Worm (Caenorhabditis elegans): ENCODE measurements around the gene W02C12.2.

The W02C12.2 gene

ce11 chrIV:3979525-3979924 lies 28.2 kb downstream of the W02C12.2 start, which contains the start of gene srh-222:
Gene srh-222, plus strand, starts transcription at chrIV:3979825.
- TF ChIP-seq elt-1 (tag; optimal IDR thresholded peaks at IDR 0.05; ENCODE audit: borderline replicate concordance, insufficient read depth), result no peak
- TF ChIP-seq lin-32 (GFP tag; optimal IDR thresholded peaks at IDR 0.05), result no peak
- no peak for TF ChIP-seq bed-3 (GFP tag; optimal IDR thresholded peaks at IDR 0.05)
- no peak for TF ChIP-seq mab-5 (tag; optimal IDR thresholded peaks at IDR 0.05)
- no peak for TF ChIP-seq nhr-2 (tag; optimal IDR thresholded peaks at IDR 0.05)
- TF ChIP-seq zip-8 (tag; optimal IDR thresholded peaks at IDR 0.05), result no peak
- TF ChIP-seq hlh-1 (tag; optimal IDR thresholded peaks at IDR 0.05), result no peak

- TF ChIP-seq cnd-1 (tag; optimal IDR thresholded peaks at IDR 0.05) (no peak), blmp-1 (tag; optimal IDR thresholded peaks at IDR 0.05) (no peak), drap-1 (GFP tag; optimal IDR thresholded peaks at IDR 0.05) (no peak), nhr-12 (tag; optimal IDR thresholded peaks at IDR 0.05) (no peak), unc-39 (tag; optimal IDR thresholded peaks at IDR 0.05) (no peak), nhr-237 (tag; optimal IDR thresholded peaks at IDR 0.05) (no peak), flh-1 (GFP tag; optimal IDR thresholded peaks at IDR 0.05) (no peak), lin-32 (GFP tag; optimal IDR thresholded peaks at IDR 0.05) (no peak), pha-4 (tag; optimal IDR thresholded peaks at IDR 0.05) (no peak), ceh-83 (GFP tag; optimal IDR thresholded peaks at IDR 0.05) (no peak), elt-1 (tag; optimal IDR thresholded peaks at IDR 0.05; ENCODE audit: borderline replicate concordance, insufficient read depth) (no peak)
Measured at ce11 chrIV:3977965-3978523, 29.7 kb downstream of the W02C12.2 start, which contains the start of gene srh-220. Gene srh-220, minus strand, starts transcription at chrIV:3978015.

ce11 chrIV:3973049-3973448 lies 34.7 kb downstream of the W02C12.2 start, which contains the start of gene clec-79:
Gene clec-79, plus strand, starts transcription at chrIV:3973349.
- no peak for TF ChIP-seq ces-1 (GFP tag; optimal IDR thresholded peaks at IDR 0.05)

DNA sequence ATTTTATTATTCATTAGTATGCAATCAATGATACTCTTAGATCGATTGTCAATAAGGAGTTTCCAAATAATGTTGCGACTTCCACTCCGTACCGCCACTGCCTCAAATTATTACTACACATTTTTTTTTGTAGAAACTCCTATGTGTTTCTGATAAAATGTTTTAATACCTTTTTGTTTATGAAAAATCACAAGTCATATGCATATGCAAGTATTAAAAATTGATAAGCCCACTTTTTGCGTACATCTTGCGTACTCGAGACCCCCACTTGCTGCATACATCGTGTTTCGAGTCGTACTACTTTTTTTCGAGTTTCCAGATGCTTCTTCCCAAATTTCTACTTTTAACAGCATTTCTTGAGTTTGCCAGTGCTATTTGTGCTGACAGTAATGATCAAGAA lies 42.8 kb downstream of the W02C12.2 start, which contains the start of gene clec-76:
clec-76 (plus strand) TSS at position 234 of the 400 bp plus-strand sequence.
- TF ChIP-seq M03D4.4 (tag; optimal IDR thresholded peaks at IDR 0.05), result no peak
- TF ChIP-seq ces-1 (GFP tag; optimal IDR thresholded peaks at IDR 0.05), result no peak
- TF ChIP-seq elt-3 (tag; optimal IDR thresholded peaks at IDR 0.05), result no peak
- TF ChIP-seq ceh-39 (tag; optimal IDR thresholded peaks at IDR 0.05), result no peak
- TF ChIP-seq tbx-8 (GFP tag; optimal IDR thresholded peaks at IDR 0.05), result no peak
- no peak for TF ChIP-seq drap-1 (GFP tag; optimal IDR thresholded peaks at IDR 0.05)
- no peak for TF ChIP-seq ceh-83 (GFP tag; optimal IDR thresholded peaks at IDR 0.05)
- no peak for TF ChIP-seq elt-1 (tag; optimal IDR thresholded peaks at IDR 0.05; ENCODE audit: borderline replicate concordance, insufficient read depth)
- TF ChIP-seq blmp-1 (tag; optimal IDR thresholded peaks at IDR 0.05), result no peak
- TF ChIP-seq ceh-43 (GFP tag; optimal IDR thresholded peaks at IDR 0.05), result no peak

- TF ChIP-seq flh-1 (GFP tag; optimal IDR thresholded peaks at IDR 0.05), result no peak
- TF ChIP-seq cnd-1 (tag; optimal IDR thresholded peaks at IDR 0.05), result no peak
- no peak for TF ChIP-seq mab-5 (tag; optimal IDR thresholded peaks at IDR 0.05)
- TF ChIP-seq bed-3 (GFP tag; optimal IDR thresholded peaks at IDR 0.05), result no peak
- no peak for TF ChIP-seq ztf-11 (tag; optimal IDR thresholded peaks at IDR 0.05)
- no peak for TF ChIP-seq ceh-43 (GFP tag; optimal IDR thresholded peaks at IDR 0.05)
- TF ChIP-seq nhr-28 (tag; optimal IDR thresholded peaks at IDR 0.05), result no peak
- no peak for TF ChIP-seq unc-120 (tag; optimal IDR thresholded peaks at IDR 0.05; ENCODE audit: poor library complexity, severe bottlenecking)
- TF ChIP-seq hlh-1 (tag; optimal IDR thresholded peaks at IDR 0.05), result no peak
- TF ChIP-seq drap-1 (GFP tag; optimal IDR thresholded peaks at IDR 0.05), result no peak
- no peak for TF ChIP-seq ceh-83 (GFP tag; optimal IDR thresholded peaks at IDR 0.05)
Measured at ce11 chrIV:3963498-3963897, 44.3 kb downstream of the W02C12.2 start.

DNA sequence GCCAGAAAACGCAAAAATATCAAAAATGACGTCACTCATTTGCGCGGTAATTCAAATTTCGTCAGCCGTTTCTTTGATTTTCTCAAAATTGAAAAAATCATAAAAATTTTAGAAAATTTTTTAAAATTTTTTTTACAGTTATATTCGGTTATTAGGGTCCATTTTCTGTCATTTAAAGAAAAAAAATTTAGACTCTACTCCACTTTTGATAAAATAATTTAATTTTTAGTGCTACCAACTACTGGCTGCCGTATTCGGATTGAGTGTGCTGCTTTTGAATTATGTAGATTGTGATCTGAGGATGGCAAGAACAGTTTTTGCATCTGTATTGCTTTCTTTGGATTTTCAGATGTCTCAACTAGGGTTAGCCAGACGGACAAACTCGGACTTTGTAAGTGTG lies 45.2 kb downstream of the W02C12.2 start, which contains the start of gene Y46C8AM.1:
Y46C8AM.1 (plus strand) TSS at position 301 of the 400 bp plus-strand sequence.
- TF ChIP-seq mab-5 (tag; optimal IDR thresholded peaks at IDR 0.05), result no peak
- no peak for TF ChIP-seq ham-2 (GFP tag; optimal IDR thresholded peaks at IDR 0.05)
- TF ChIP-seq tbx-8 (GFP tag; optimal IDR thresholded peaks at IDR 0.05), result no peak
- TF ChIP-seq nhr-76 (tag; optimal IDR thresholded peaks at IDR 0.05), result no peak
- no peak for TF ChIP-seq nhr-2 (tag; optimal IDR thresholded peaks at IDR 0.05)
- no peak for TF ChIP-seq unc-62 (GFP tag; optimal IDR thresholded peaks at IDR 0.05)
- no peak for TF ChIP-seq pha-4 (tag; optimal IDR thresholded peaks at IDR 0.05)
- TF ChIP-seq flh-1 (GFP tag; optimal IDR thresholded peaks at IDR 0.05), result no peak
